Worm (Caenorhabditis elegans) whole organism, L4 larva: ENCODE measurements around the gene hpo-10.

Source experiments
- F10B5.3 ChIP-seq: sonication (generic microtip); optimal IDR thresholded peaks from 2 replicates; lab custom pipeline; 2016; ENCODE audit warnings: mild to moderate bottlenecking, missing genetic modification characterization, missing compliant biosample characterization
- F44E2.7 ChIP-seq: fragments of 200-800 bp; sonication (Bioruptor generic); IDR thresholded peaks from 2 replicates; pipeline ENCODE4 v2.1.2; 2022; ENCODE audit warnings: missing genetic modification characterization, missing compliant biosample characterization
- R02D3.7 ChIP-seq: fragments of 150-350 bp; sonication (generic microtip); optimal IDR thresholded peaks from 3 replicates; lab custom pipeline; 2014; ENCODE audit warnings: missing biosample characterization, missing genetic modification characterization
- Y105C5A.15 ChIP-seq: fragments of 200-800 bp; sonication (Bioruptor generic); IDR thresholded peaks from 2 replicates; pipeline ENCODE4 v1.3.6; 2022; ENCODE audit warnings: missing genetic modification characterization, missing compliant biosample characterization
- Y75B8A.6 ChIP-seq: fragments of 200-800 bp; sonication (Bioruptor generic); IDR thresholded peaks from 2 replicates; pipeline ENCODE4 v1.3.6; 2022; ENCODE audit warnings: missing genetic modification reagents, missing genetic modification characterization, missing compliant biosample characterization
- ZK337.2 ChIP-seq: fragments of 200-800 bp; sonication (Bioruptor generic); IDR thresholded peaks from 2 replicates; pipeline ENCODE4 v1.3.6; 2022; ENCODE audit warnings: missing genetic modification reagents, missing genetic modification characterization, missing compliant biosample characterization
- ZK546.5 ChIP-seq, 2 experiments: sonication (generic microtip); optimal IDR thresholded peaks; 2 replicates each; lab custom pipeline; 2017; ENCODE audit warnings: missing biosample characterization in 2 of 2, missing genetic modification characterization in 2 of 2
- aha-1 ChIP-seq: fragments of 150-350 bp; peaks from one replicate; lab custom pipeline; 2014; ENCODE audit warnings: missing biosample characterization, missing genetic modification characterization
- aly-2 ChIP-seq: sonication (generic microtip); optimal IDR thresholded peaks from 2 replicates; lab custom pipeline; 2018; ENCODE audit warnings: missing biosample characterization, missing genetic modification characterization
- ceh-32 ChIP-seq: sonication (generic microtip); optimal IDR thresholded peaks from 2 replicates; lab custom pipeline; 2016; ENCODE audit warnings: mild to moderate bottlenecking, missing genetic modification characterization, missing compliant biosample characterization; ENCODE audit not compliant: poor library complexity
- ceh-62 ChIP-seq: sonication (generic microtip); optimal IDR thresholded peaks from 2 replicates; lab custom pipeline; 2017; ENCODE audit warnings: missing biosample characterization, missing genetic modification characterization
- ceh-82 ChIP-seq: sonication (generic microtip); optimal IDR thresholded peaks from 2 replicates; lab custom pipeline; 2017; ENCODE audit warnings: missing biosample characterization, missing genetic modification characterization
- daf-16 ChIP-seq, 3 experiments: sonication (generic microtip); optimal IDR thresholded peaks; 2 replicates each; lab custom pipeline; 2016 to 2017; ENCODE audit warnings: missing genetic modification characterization in 3 of 3, missing genetic modification reagents in 3 of 3, mild to moderate bottlenecking in 2 of 3, missing compliant biosample characterization in 2 of 3, missing biosample characterization in 1 of 3, moderate library complexity in 1 of 3
- dmd-6 ChIP-seq: fragments of 200-800 bp; sonication (Bioruptor generic); IDR thresholded peaks from 2 replicates; pipeline ENCODE4 v1.3.6; 2022; ENCODE audit warnings: missing genetic modification reagents, missing genetic modification characterization, missing compliant biosample characterization
- dve-1 ChIP-seq: sonication (generic microtip); optimal IDR thresholded peaks from 2 replicates; lab custom pipeline; 2017; ENCODE audit warnings: antibody characterized with exemption, mild to moderate bottlenecking, missing genetic modification characterization, missing compliant biosample characterization; ENCODE audit not compliant: insufficient read depth
- egl-43 ChIP-seq: fragments of 200-800 bp; sonication (Bioruptor generic); IDR thresholded peaks from 2 replicates; pipeline ENCODE4 v1.3.6; 2022; ENCODE audit warnings: missing genetic modification reagents, missing genetic modification characterization, missing compliant biosample characterization
- hlh-11 ChIP-seq: fragments of 200-800 bp; sonication (Bioruptor generic); optimal IDR thresholded peaks from 2 replicates; lab custom pipeline; 2018; ENCODE audit warnings: mild to moderate bottlenecking, missing genetic modification characterization, missing compliant biosample characterization
- hlh-30 ChIP-seq: sonication (generic microtip); optimal IDR thresholded peaks from 2 replicates; lab custom pipeline; 2017; ENCODE audit warnings: antibody characterized with exemption, mild to moderate bottlenecking, missing genetic modification characterization, missing compliant biosample characterization; ENCODE audit not compliant: insufficient read depth
- hmg-1.1 ChIP-seq: fragments of 200-800 bp; sonication (Bioruptor generic); IDR thresholded peaks from 2 replicates; pipeline ENCODE4 v1.3.6; 2022; ENCODE audit warnings: missing genetic modification reagents, missing genetic modification characterization, missing compliant biosample characterization
- jun-1 ChIP-seq: fragments of 150-350 bp; optimal IDR thresholded peaks from 2 replicates; lab custom pipeline; 2014; ENCODE audit warnings: missing biosample characterization, missing genetic modification reagents, missing genetic modification characterization
- lim-7 ChIP-seq: fragments of 200-800 bp; sonication (Bioruptor generic); IDR thresholded peaks from 2 replicates; pipeline ENCODE4 v1.3.6; 2022; ENCODE audit warnings: missing genetic modification characterization, missing compliant biosample characterization
- lin-1 ChIP-seq: fragments of 200-800 bp; sonication (Bioruptor generic); IDR thresholded peaks from 2 replicates; pipeline ENCODE4 v1.3.6; 2022; ENCODE audit warnings: missing genetic modification reagents, missing genetic modification characterization, missing compliant biosample characterization
- lin-15B ChIP-seq: fragments of 150-350 bp; sonication (generic microtip); optimal IDR thresholded peaks from 3 replicates; lab custom pipeline; 2014; ENCODE audit warnings: missing biosample characterization, missing genetic modification characterization
- lin-29 ChIP-seq: fragments of 200-800 bp; sonication (Bioruptor generic); IDR thresholded peaks from 2 replicates; pipeline ENCODE4 v1.3.6; 2022; ENCODE audit warnings: missing genetic modification reagents, missing genetic modification characterization, missing compliant biosample characterization
- lin-39 ChIP-seq: fragments of 150-350 bp; optimal IDR thresholded peaks from 2 replicates; lab custom pipeline; 2014; ENCODE audit warnings: missing biosample characterization, missing genetic modification reagents, missing genetic modification characterization
- madf-5 ChIP-seq, 2 experiments: fragments of 200-800 bp; sonication (Bioruptor generic); IDR thresholded peaks; 2 replicates each; pipeline ENCODE4 v1.3.6; 2022; ENCODE audit warnings: missing compliant biosample characterization in 2 of 2, missing genetic modification characterization in 2 of 2
- mdt-29 ChIP-seq: fragments of 200-800 bp; sonication (Bioruptor generic); IDR thresholded peaks from 2 replicates; pipeline ENCODE4 v1.3.6; 2022; ENCODE audit warnings: missing genetic modification reagents, missing genetic modification characterization, missing compliant biosample characterization
- mep-1 ChIP-seq: fragments of 150-350 bp; sonication (generic microtip); optimal IDR thresholded peaks from 3 replicates; lab custom pipeline; 2014; ENCODE audit warnings: missing biosample characterization, missing genetic modification characterization
- mes-2 ChIP-seq: sonication (generic microtip); optimal IDR thresholded peaks from 2 replicates; lab custom pipeline; 2016; ENCODE audit warnings: missing genotype, mild to moderate bottlenecking, missing genetic modification characterization, missing compliant biosample characterization; ENCODE audit not compliant: poor library complexity, severe bottlenecking
- nhr-10 ChIP-seq: fragments of 150-350 bp; optimal IDR thresholded peaks from 2 replicates; lab custom pipeline; 2014; ENCODE audit warnings: missing biosample characterization, missing genetic modification characterization
- nhr-28 ChIP-seq: fragments of 150-350 bp; optimal IDR thresholded peaks from 2 replicates; lab custom pipeline; 2014; ENCODE audit warnings: missing biosample characterization, missing genetic modification characterization
- nhr-48 ChIP-seq: sonication (generic microtip); optimal IDR thresholded peaks from 2 replicates; lab custom pipeline; 2016; ENCODE audit warnings: mild to moderate bottlenecking, missing genetic modification characterization, missing compliant biosample characterization
- nhr-6 ChIP-seq: fragments of 150-350 bp; optimal IDR thresholded peaks from 2 replicates; lab custom pipeline; 2014; ENCODE audit warnings: missing biosample characterization, missing genetic modification characterization
- nhr-76 ChIP-seq: fragments of 150-350 bp; optimal IDR thresholded peaks from 2 replicates; lab custom pipeline; 2014; ENCODE audit warnings: missing biosample characterization, missing genetic modification characterization
- pha-4 ChIP-seq, 2 experiments: fragments of 150-350 bp in 1 of 2; fragments of 200-800 bp in 1 of 2; sonication (Bioruptor generic) in 1 of 2; IDR thresholded peaks in 1 of 2; optimal IDR thresholded peaks in 1 of 2; 2 replicates each; pipeline versions ENCODE4 v1.3.6 to Lab custom; 2014 to 2022; ENCODE audit warnings: missing genetic modification characterization in 2 of 2, missing genetic modification reagents in 2 of 2, missing biosample characterization in 1 of 2, missing compliant biosample characterization in 1 of 2
- php-3 ChIP-seq: fragments of 200-800 bp; sonication (Bioruptor generic); IDR thresholded peaks from 2 replicates; pipeline ENCODE4 v1.3.6; 2022; ENCODE audit warnings: missing genetic modification reagents, missing genetic modification characterization, missing compliant biosample characterization
- rbr-2 ChIP-seq: sonication (generic microtip); optimal IDR thresholded peaks from 2 replicates; lab custom pipeline; 2016; ENCODE audit warnings: missing genotype, missing genetic modification characterization, missing compliant biosample characterization
- skn-1 ChIP-seq: fragments of 150-350 bp; optimal IDR thresholded peaks from 2 replicates; lab custom pipeline; 2014; ENCODE audit warnings: missing biosample characterization, missing genetic modification characterization
- snpc-1.2 ChIP-seq: fragments of 200-800 bp; sonication (Bioruptor generic); IDR thresholded peaks from 2 replicates; pipeline ENCODE4 v1.3.6; 2022; ENCODE audit warnings: missing genetic modification reagents, missing genetic modification characterization, missing compliant biosample characterization
- unc-130 ChIP-seq: sonication (generic microtip); optimal IDR thresholded peaks from 2 replicates; lab custom pipeline; 2016; ENCODE audit warnings: missing genetic modification reagents, missing genetic modification characterization, missing compliant biosample characterization
- unc-62 ChIP-seq, 3 experiments: fragments of 150-350 bp in 1 of 3; sonication (generic microtip); optimal IDR thresholded peaks in 2 of 3; peaks in 1 of 3; 1 replicate in 1 of 3; 2 replicates in 2 of 3; lab custom pipeline; 2014 to 2017; ENCODE audit warnings: missing biosample characterization in 3 of 3, missing genetic modification characterization in 3 of 3, missing genetic modification reagents in 3 of 3, missing genotype in 1 of 3
- zfp-3 ChIP-seq: fragments of 200-800 bp; sonication (Bioruptor generic); conservative IDR thresholded peaks from 2 replicates; pipeline ENCODE4 v1.3.6; 2022; ENCODE audit warnings: missing genetic modification reagents, missing genetic modification characterization, missing compliant biosample characterization
- ztf-11 ChIP-seq: fragments of 150-350 bp; optimal IDR thresholded peaks from 2 replicates; lab custom pipeline; 2014; ENCODE audit warnings: missing biosample characterization, missing genetic modification characterization
- ztf-7 ChIP-seq: fragments of 150-350 bp; optimal IDR thresholded peaks from 2 replicates; lab custom pipeline; 2014; ENCODE audit warnings: missing biosample characterization, missing genetic modification characterization

Gene hpo-10

DNA sequence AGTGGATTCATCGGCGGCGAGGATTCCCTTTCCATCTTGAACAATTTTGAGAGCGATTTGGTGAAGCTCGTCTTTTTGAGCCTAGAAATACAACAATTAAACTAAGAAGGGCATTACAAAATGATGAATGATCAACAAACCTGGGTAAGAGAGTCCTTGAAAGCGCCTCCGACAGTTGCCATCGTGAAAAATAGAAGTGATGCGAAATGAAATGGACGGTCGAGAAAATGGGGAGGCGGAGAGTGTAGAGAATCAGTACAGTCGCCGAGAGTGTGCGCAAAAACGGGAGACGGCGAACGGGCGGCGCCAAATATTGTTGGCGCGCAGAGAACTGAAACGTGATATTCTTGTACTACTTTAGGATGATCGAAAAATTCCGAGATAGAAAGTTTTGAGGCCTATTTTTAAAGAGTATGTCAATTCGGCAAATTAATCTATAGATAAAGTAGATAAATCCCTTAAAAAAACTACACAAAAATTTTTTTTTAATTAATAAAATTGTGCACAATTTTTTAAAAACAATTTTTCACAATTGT is 3.1 kb upstream of the hpo-10 start, which contains the start of gene aldo-2 (continued):
- TF ChIP-seq ztf-11 (no peak), nhr-10 (tag; lab: Kevin White, UChicago) (no peak), lin-29 (GFP tag; lab: Robert Waterston, UW) (no peak), F10B5.3 (tag; lab: Kevin White, UChicago) (no peak), ceh-82 (tag; lab: Kevin White, UChicago) (no peak), Y75B8A.6 (GFP tag; lab: Robert Waterston, UW) (no peak), skn-1 (tag; lab: Kevin White, UChicago) (no peak), aly-2 (tag; lab: Kevin White, UChicago) (no peak), mep-1 (tag; lab: Kevin White, UChicago) (peak; percentile 46), Y105C5A.15 (GFP tag; lab: Robert Waterston, UW) (no peak), ZK337.2 (0 out of 2 replicates have a peak, but pooled peaks have one; percentile 19), ceh-62 (tag; lab: Kevin White, UChicago) (no peak), R02D3.7 (tag; lab: Kevin White, UChicago) (no peak), rbr-2 (tag; lab: Kevin White, UChicago) (no peak), snpc-1.2 (no peak), pha-4 (GFP tag; IDR thresholded peaks at IDR 0.05; lab: Robert Waterston, UW) (no peak), pha-4 (tag; optimal IDR thresholded peaks at IDR 0.05; lab: Kevin White, UChicago) (no peak), lin-15B (tag; lab: Kevin White, UChicago) (no peak), hlh-11 (peak; percentile 32), madf-5 (GFP tag; IDR thresholded peaks at IDR 0.05; lab: Robert Waterston, UW) (no peak), lim-7 (GFP tag; lab: Robert Waterston, UW) (0 out of 2 replicates have a peak, but pooled peaks have one; percentile 27), jun-1 (tag; lab: Kevin White, UChicago) (no peak), ZK546.5 (tag; optimal IDR thresholded peaks at IDR 0.05; lab: Kevin White, UChicago) (no peak), ceh-32 (tag; lab: Kevin White, UChicago) (no peak), egl-43 (peak; percentile 59; the same call in 1 of the 2 replicates), F44E2.7 (GFP tag; lab: Robert Waterston, UW) (no peak), zfp-3 (GFP tag; lab: Robert Waterston, UW) (no peak), nhr-76 (no peak), lin-39 (tag; lab: Kevin White, UChicago) (no peak)

DNA sequence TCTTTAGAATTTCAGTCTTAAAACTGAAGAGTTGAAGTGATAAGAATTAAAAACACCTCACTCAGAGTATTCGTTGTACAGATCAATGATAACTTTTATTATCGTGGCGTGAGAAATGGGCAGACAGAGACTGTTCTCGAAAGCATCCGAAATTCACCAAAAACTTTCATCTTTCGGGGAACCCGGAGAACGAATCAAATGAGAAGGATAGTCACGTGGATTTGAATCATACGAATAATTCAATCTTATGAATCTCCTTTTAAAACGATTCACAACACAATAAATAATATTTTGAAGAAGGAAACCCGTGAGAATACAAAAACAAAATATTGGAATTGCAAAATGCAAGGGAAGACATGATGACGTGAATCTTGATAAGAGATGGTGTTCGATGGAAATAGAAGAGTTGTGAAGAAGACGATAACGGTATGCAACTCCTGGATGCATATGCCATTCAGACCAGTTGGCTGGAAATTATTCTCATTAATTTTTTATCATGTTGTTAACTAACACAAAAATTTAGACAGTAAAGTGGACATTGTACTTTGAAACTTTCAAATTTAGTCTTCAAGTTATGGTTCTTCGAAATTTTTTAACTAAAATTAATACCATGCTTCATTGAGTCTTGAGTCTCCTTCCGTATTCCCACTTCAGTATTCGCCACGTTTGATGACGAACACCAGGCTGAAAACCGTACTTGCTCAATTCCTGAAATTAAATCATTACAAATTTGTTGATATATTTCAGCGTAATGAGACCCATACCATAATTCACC is 2.2 kb upstream of the hpo-10 start:
- TF ChIP-seq hlh-30 (peak; percentile 83), dmd-6 (GFP tag; lab: Robert Waterston, UW) (peak; percentile 57), dve-1 (tag; lab: Kevin White, UChicago) (peak; percentile 80), hlh-11 (peak; percentile 65), mes-2 (tag; lab: Kevin White, UChicago) (no peak), aha-1 (tag; lab: Kevin White, UChicago) (peak; percentile 78), php-3 (0 out of 2 replicates have a peak, but pooled peaks have one; percentile 18), ceh-62 (tag; lab: Kevin White, UChicago) (no peak), unc-130 (GFP tag; lab: Kevin White, UChicago) (no peak), nhr-28 (tag; lab: Kevin White, UChicago) (peak; percentile 57), ztf-7 (tag; lab: Kevin White, UChicago) (no peak), lin-1 (no peak), nhr-6 (no peak), unc-62 (GFP tag; optimal IDR thresholded peaks at IDR 0.05 in 1 of 2; lab: Kevin White, UChicago) (peak in 1 of 2 experiments; percentile 72), unc-62 (tag; optimal IDR thresholded peaks at IDR 0.05; lab: Kevin White, UChicago) (no peak), lin-29 (GFP tag; lab: Robert Waterston, UW) (no peak), daf-16 (GFP tag; optimal IDR thresholded peaks at IDR 0.05; lab: Kevin White, UChicago) (no peak), daf-16 (tag; optimal IDR thresholded peaks at IDR 0.05; lab: Kevin White, UChicago) (peak; percentile 61), hmg-1.1 (GFP tag; lab: Robert Waterston, UW) (0 out of 2 replicates have a peak, but pooled peaks have one; percentile 12), nhr-48 (tag; lab: Kevin White, UChicago) (no peak), mdt-29 (GFP tag; lab: Robert Waterston, UW) (peak; percentile 96), mep-1 (tag; lab: Kevin White, UChicago) (peak; percentile 34)
